Worm (Caenorhabditis elegans) whole organism, L2 larva: ENCODE data around the gene K09C6.2.

Source experiments
- C34F6.9 ChIP-seq: fragments of 150-350 bp; optimal IDR thresholded peaks from 2 replicates; lab custom pipeline; 2014; ENCODE audit warnings: missing biosample characterization, missing genetic modification characterization
- F13H6.1 ChIP-seq: sonication (generic microtip); optimal IDR thresholded peaks from 2 replicates; lab custom pipeline; 2016; ENCODE audit warnings: missing genetic modification characterization, missing compliant biosample characterization
- R02D3.7 ChIP-seq: fragments of 150-350 bp; optimal IDR thresholded peaks from 2 replicates; lab custom pipeline; 2014; ENCODE audit warnings: missing biosample characterization, missing genetic modification characterization
- Y55F3AM.14 ChIP-seq: fragments of 200-800 bp; sonication (Bioruptor generic); optimal IDR thresholded peaks from 2 replicates; lab custom pipeline; 2018; ENCODE audit warnings: mild to moderate bottlenecking, missing genetic modification characterization, missing compliant biosample characterization
- ZK546.5 ChIP-seq: sonication (generic microtip); optimal IDR thresholded peaks from 2 replicates; lab custom pipeline; 2017; ENCODE audit warnings: missing biosample characterization, missing genetic modification characterization
- alr-1 ChIP-seq: fragments of 150-350 bp; optimal IDR thresholded peaks from 2 replicates; lab custom pipeline; 2014; ENCODE audit warnings: missing biosample characterization, missing genetic modification characterization
- aly-2 ChIP-seq: fragments of 150-350 bp; optimal IDR thresholded peaks from 2 replicates; lab custom pipeline; 2014; ENCODE audit warnings: missing biosample characterization, missing genetic modification characterization
- blmp-1 ChIP-seq: sonication (generic microtip); optimal IDR thresholded peaks from 2 replicates; lab custom pipeline; 2017; ENCODE audit warnings: missing genetic modification characterization, mild to moderate bottlenecking, missing compliant biosample characterization, antibody characterized with exemption, moderate library complexity; ENCODE audit not compliant: insufficient read depth
- ceh-16 ChIP-seq: fragments of 150-350 bp; optimal IDR thresholded peaks from 2 replicates; lab custom pipeline; 2014; ENCODE audit warnings: missing biosample characterization, missing genetic modification characterization
- egl-27 ChIP-seq: sonication (generic microtip); optimal IDR thresholded peaks from 3 replicates; lab custom pipeline; 2017; ENCODE audit warnings: missing biosample characterization, missing genetic modification reagents, missing genetic modification characterization
- fos-1 ChIP-seq: fragments of 150-350 bp; optimal IDR thresholded peaks from 2 replicates; lab custom pipeline; 2014; ENCODE audit warnings: missing biosample characterization, missing genetic modification characterization
- gmeb-1 ChIP-seq: fragments of 150-350 bp; optimal IDR thresholded peaks from 2 replicates; lab custom pipeline; 2014; ENCODE audit warnings: missing biosample characterization, missing genetic modification characterization
- lin-39 ChIP-seq: fragments of 150-350 bp; optimal IDR thresholded peaks from 2 replicates; lab custom pipeline; 2014; ENCODE audit warnings: missing biosample characterization, missing genetic modification reagents, missing genetic modification characterization
- lsy-2 ChIP-seq, 2 experiments: fragments of 150-350 bp in 1 of 2; sonication (generic microtip) in 1 of 2; optimal IDR thresholded peaks; 2 replicates each; lab custom pipeline; 2014 to 2017; ENCODE audit warnings: missing biosample characterization in 2 of 2, missing genetic modification characterization in 2 of 2
- mab-5 ChIP-seq: fragments of 150-350 bp; optimal IDR thresholded peaks from 2 replicates; lab custom pipeline; 2014; ENCODE audit warnings: missing biosample characterization, missing genetic modification characterization
- mbf-1 ChIP-seq: sonication (generic microtip); optimal IDR thresholded peaks from 2 replicates; lab custom pipeline; 2017; ENCODE audit warnings: missing biosample characterization, missing genetic modification characterization
- nhr-10 ChIP-seq: sonication (generic microtip); optimal IDR thresholded peaks from 2 replicates; lab custom pipeline; 2017; ENCODE audit warnings: missing biosample characterization, missing genetic modification characterization
- nhr-12 ChIP-seq: fragments of 150-350 bp; optimal IDR thresholded peaks from 2 replicates; lab custom pipeline; 2014; ENCODE audit warnings: missing biosample characterization, missing genetic modification characterization
- nhr-129 ChIP-seq: fragments of 150-350 bp; optimal IDR thresholded peaks from 2 replicates; lab custom pipeline; 2014; ENCODE audit warnings: missing biosample characterization, missing genetic modification characterization
- nhr-21 ChIP-seq: fragments of 150-350 bp; optimal IDR thresholded peaks from 2 replicates; lab custom pipeline; 2014; ENCODE audit warnings: missing biosample characterization, missing genetic modification characterization
- nhr-23 ChIP-seq: fragments of 150-350 bp; optimal IDR thresholded peaks from 2 replicates; lab custom pipeline; 2014; ENCODE audit warnings: missing biosample characterization, missing genetic modification reagents, missing genetic modification characterization
- nhr-237 ChIP-seq: fragments of 150-350 bp; optimal IDR thresholded peaks from 2 replicates; lab custom pipeline; 2014; ENCODE audit warnings: missing biosample characterization, missing genetic modification characterization
- nhr-25 ChIP-seq: fragments of 150-350 bp; sonication (generic microtip); optimal IDR thresholded peaks from 3 replicates; lab custom pipeline; 2014; ENCODE audit warnings: missing biosample characterization, missing genetic modification characterization
- nhr-6 ChIP-seq: fragments of 150-350 bp; optimal IDR thresholded peaks from 2 replicates; lab custom pipeline; 2014; ENCODE audit warnings: missing biosample characterization, missing genetic modification characterization
- nhr-77 ChIP-seq: fragments of 150-350 bp; optimal IDR thresholded peaks from 2 replicates; lab custom pipeline; 2014; ENCODE audit warnings: missing biosample characterization, missing genetic modification characterization
- peb-1 ChIP-seq: fragments of 150-350 bp; optimal IDR thresholded peaks from 2 replicates; lab custom pipeline; 2014; ENCODE audit warnings: missing biosample characterization, missing genetic modification characterization
- skn-1 ChIP-seq: sonication (generic microtip); optimal IDR thresholded peaks from 2 replicates; lab custom pipeline; 2017; ENCODE audit warnings: missing biosample characterization, missing genetic modification characterization
- snpc-4 ChIP-seq: fragments of 150-350 bp; optimal IDR thresholded peaks from 2 replicates; lab custom pipeline; 2014; ENCODE audit warnings: missing biosample characterization, missing genetic modification characterization
- unc-39 ChIP-seq: fragments of 150-350 bp; optimal IDR thresholded peaks from 2 replicates; lab custom pipeline; 2014; ENCODE audit warnings: missing biosample characterization, missing genetic modification characterization
- unc-55 ChIP-seq: fragments of 150-350 bp; sonication (generic microtip); optimal IDR thresholded peaks from 3 replicates; lab custom pipeline; 2014; ENCODE audit warnings: missing biosample characterization, missing genetic modification reagents, missing genetic modification characterization
- unc-62 ChIP-seq: fragments of 150-350 bp; optimal IDR thresholded peaks from 2 replicates; lab custom pipeline; 2014; ENCODE audit warnings: missing biosample characterization, missing genetic modification reagents, missing genetic modification characterization
- zag-1 ChIP-seq: fragments of 150-350 bp; optimal IDR thresholded peaks from 2 replicates; lab custom pipeline; 2014; ENCODE audit warnings: missing biosample characterization, missing genetic modification characterization
- ztf-1 ChIP-seq: fragments of 200-800 bp; sonication (Bioruptor generic); conservative IDR thresholded peaks from 2 replicates; pipeline ENCODE4 v1.3.6; 2022; ENCODE audit warnings: missing genetic modification characterization, missing compliant biosample characterization
- ztf-11 ChIP-seq: sonication (generic microtip); optimal IDR thresholded peaks from 2 replicates; lab custom pipeline; 2017; ENCODE audit warnings: missing biosample characterization, missing genetic modification characterization
- ztf-4 ChIP-seq: fragments of 150-350 bp; optimal IDR thresholded peaks from 2 replicates; lab custom pipeline; 2014; ENCODE audit warnings: missing biosample characterization, missing genetic modification characterization

Gene K09C6.2

ce11 chrV:854966-855365 lies 1.7 kb upstream of the K09C6.2 start, which contains the start of gene K09C6.9:
K09C6.9 (minus strand) TSS chrV:855066.
- no peak for TF ChIP-seq unc-39 (tag; lab: Kevin White, UChicago)
- TF ChIP-seq Y55F3AM.14: no peak
- TF ChIP-seq nhr-237: no peak
- TF ChIP-seq unc-62 (GFP tag; lab: Kevin White, UChicago): no peak
- TF ChIP-seq ztf-11: no peak
- TF ChIP-seq skn-1: no peak
- TF ChIP-seq ZK546.5: no peak
- TF ChIP-seq mbf-1 (tag; lab: Kevin White, UChicago): no peak

ce11 chrV:858841-859456 lies 2.3 kb downstream of the K09C6.2 start:
- TF ChIP-seq snpc-4 (peak; percentile 88), C34F6.9 (tag; lab: Kevin White, UChicago) (no peak)

- TF ChIP-seq skn-1 (no peak), ceh-16 (tag; lab: Kevin White, UChicago) (no peak), mbf-1 (tag; lab: Kevin White, UChicago) (no peak), F13H6.1 (tag; lab: Kevin White, UChicago) (no peak), R02D3.7 (tag; lab: Kevin White, UChicago) (no peak), nhr-23 (tag; lab: Kevin White, UChicago) (no peak), fos-1 (tag; lab: Kevin White, UChicago) (no peak), blmp-1 (no peak), nhr-6 (no peak), unc-55 (GFP tag; lab: Kevin White, UChicago) (no peak), ztf-1 (no peak)
These were observed 10.1 kb downstream of the K09C6.2 start, which contains the start of gene T02B11.3 for ce11 chrV:866729-867128. T02B11.3 (minus strand) TSS chrV:866829.

ce11 chrV:871029-871428 lies 14.4 kb downstream of the K09C6.2 start, which contains the start of gene T02B11.4:
T02B11.4 (minus strand) TSS chrV:871129.
- TF ChIP-seq nhr-21 (tag; lab: Kevin White, UChicago) (no peak), alr-1 (tag; lab: Kevin White, UChicago) (no peak), F13H6.1 (tag; lab: Kevin White, UChicago) (no peak), mbf-1 (tag; lab: Kevin White, UChicago) (no peak), nhr-129 (tag; lab: Kevin White, UChicago) (no peak), snpc-4 (no peak), nhr-10 (tag; lab: Kevin White, UChicago) (no peak), unc-62 (GFP tag; lab: Kevin White, UChicago) (no peak), lin-39 (tag; lab: Kevin White, UChicago) (no peak), unc-39 (tag; lab: Kevin White, UChicago) (no peak), blmp-1 (no peak), ztf-11 (no peak), egl-27 (tag; lab: Kevin White, UChicago) (no peak)

- TF ChIP-seq nhr-25 (tag; lab: Kevin White, UChicago): no peak
- TF ChIP-seq ZK546.5: no peak
- no peak for TF ChIP-seq gmeb-1 (tag; lab: Kevin White, UChicago)
- no peak for TF ChIP-seq unc-62 (GFP tag; lab: Kevin White, UChicago)
- TF ChIP-seq mab-5 (tag; lab: Kevin White, UChicago): no peak
- no peak for TF ChIP-seq lsy-2 (tag; optimal IDR thresholded peaks at IDR 0.05; lab: Kevin White, UChicago)
- TF ChIP-seq egl-27 (tag; lab: Kevin White, UChicago): no peak
- no peak for TF ChIP-seq nhr-237
- TF ChIP-seq ztf-1: no peak
- TF ChIP-seq nhr-12: no peak
- TF ChIP-seq ztf-4 (tag; lab: Kevin White, UChicago): no peak
- no peak for TF ChIP-seq aly-2 (tag; lab: Kevin White, UChicago)
- TF ChIP-seq peb-1 (tag; lab: Kevin White, UChicago): no peak
- no peak for TF ChIP-seq nhr-77 (tag; lab: Kevin White, UChicago)
- TF ChIP-seq zag-1: no peak
- no peak for TF ChIP-seq lin-39 (tag; lab: Kevin White, UChicago)
- TF ChIP-seq nhr-21 (tag; lab: Kevin White, UChicago): no peak
- TF ChIP-seq, all 48 proteins: peak for 0
These were observed 19.3 kb downstream of the K09C6.2 start, which contains the start of gene T02B11.9 for ce11 chrV:875945-876344. T02B11.9 (plus strand) TSS chrV:876245.
